Fruit fly (Drosophila melanogaster) whole organism, prepupa: Measurements from ENCODE around the gene mRpS25.

Source experiments
- CG10669 ChIP-seq: fragments of 200-800 bp; sonication (Bioruptor generic); optimal IDR thresholded peaks from 3 replicates; lab custom pipeline; 2018; ENCODE audit warnings: missing biosample characterization, mild to moderate bottlenecking, missing genetic modification characterization, moderate library complexity
- CG11294 ChIP-seq: fragments of 200-800 bp; sonication (Bioruptor generic); IDR thresholded peaks from 2 replicates; pipeline ENCODE4 v1.3.6; 2022; ENCODE audit warnings: missing biosample characterization, missing genetic modification characterization
- CG11902 ChIP-seq: fragments of 200-800 bp; sonication (Bioruptor generic); optimal IDR thresholded peaks from 3 replicates; lab custom pipeline; 2016; ENCODE audit warnings: missing biosample characterization, missing genetic modification characterization
- CG15336 ChIP-seq: fragments of 200-800 bp; sonication (Bioruptor generic); IDR thresholded peaks from 2 replicates; pipeline ENCODE4 v1.3.6; 2022; ENCODE audit warnings: missing biosample characterization, missing genetic modification characterization
- CG16779 ChIP-seq: fragments of 200-800 bp; sonication (Bioruptor generic); optimal IDR thresholded peaks from 3 replicates; lab custom pipeline; 2017; ENCODE audit warnings: missing biosample characterization, mild to moderate bottlenecking, missing genetic modification characterization
- CG3032 ChIP-seq: fragments of 200-800 bp; optimal IDR thresholded peaks from 2 replicates; lab custom pipeline; 2019; ENCODE audit warnings: missing biosample characterization, mild to moderate bottlenecking, missing genetic modification characterization, moderate library complexity
- CG31627 ChIP-seq: fragments of 200-800 bp; sonication (Bioruptor generic); optimal IDR thresholded peaks from 3 replicates; lab custom pipeline; 2016; ENCODE audit warnings: missing biosample characterization, missing genetic modification characterization
- CG32006 ChIP-seq: fragments of 200-800 bp; sonication (Bioruptor generic); optimal IDR thresholded peaks from 3 replicates; lab custom pipeline; 2017; ENCODE audit warnings: missing biosample characterization, mild to moderate bottlenecking, missing genetic modification characterization
- CG3919 ChIP-seq: fragments of 200-800 bp; sonication (Bioruptor generic); optimal IDR thresholded peaks from 3 replicates; lab custom pipeline; 2016; ENCODE audit warnings: missing biosample characterization, missing genetic modification characterization
- CG4318 ChIP-seq: fragments of 200-800 bp; sonication (Bioruptor generic); optimal IDR thresholded peaks from 3 replicates; lab custom pipeline; 2017; ENCODE audit warnings: missing biosample characterization, mild to moderate bottlenecking, missing genetic modification characterization
- CG6163 ChIP-seq: fragments of 200-800 bp; sonication (Bioruptor generic); IDR thresholded peaks from 3 replicates; pipeline ENCODE4 v1.3.6; 2022; ENCODE audit warnings: missing biosample characterization, missing genetic modification characterization
- CG6792 ChIP-seq: fragments of 200-800 bp; sonication (Bioruptor generic); optimal IDR thresholded peaks from 3 replicates; lab custom pipeline; 2016; ENCODE audit warnings: missing biosample characterization, missing genetic modification characterization
- CG6808 ChIP-seq: fragments of 200-800 bp; sonication (Bioruptor generic); optimal IDR thresholded peaks from 3 replicates; lab custom pipeline; 2017; ENCODE audit warnings: missing biosample characterization, missing genetic modification characterization, mild to moderate bottlenecking, moderate library complexity, missing genetic modification reagents
- CG6854 ChIP-seq: fragments of 200-800 bp; sonication (Bioruptor generic); optimal IDR thresholded peaks from 2 replicates; lab custom pipeline; 2017; ENCODE audit warnings: missing biosample characterization, mild to moderate bottlenecking, missing genetic modification characterization
- CG7368 ChIP-seq: fragments of 200-800 bp; sonication (Bioruptor generic); optimal IDR thresholded peaks from 3 replicates; lab custom pipeline; 2016; ENCODE audit warnings: missing biosample characterization, missing genetic modification characterization
- CG8119 ChIP-seq: fragments of 200-800 bp; sonication (Bioruptor generic); IDR thresholded peaks from 3 replicates; pipeline ENCODE4 v1.3.6; 2022; ENCODE audit warnings: missing biosample characterization, missing genetic modification characterization
- CG8319 ChIP-seq: fragments of 200-800 bp; sonication (Bioruptor generic); optimal IDR thresholded peaks from 3 replicates; lab custom pipeline; 2016; ENCODE audit warnings: missing biosample characterization, missing genetic modification characterization
- CG8632 ChIP-seq: fragments of 200-800 bp; sonication (Bioruptor generic); optimal IDR thresholded peaks from 3 replicates; lab custom pipeline; 2016; ENCODE audit warnings: missing biosample characterization, missing genetic modification characterization
- CG9139 ChIP-seq: fragments of 200-800 bp; sonication (Bioruptor generic); optimal IDR thresholded peaks from 3 replicates; lab custom pipeline; 2017; ENCODE audit warnings: missing biosample characterization, mild to moderate bottlenecking, missing genetic modification characterization
- Eip75B ChIP-seq: fragments of 200-800 bp; sonication (Bioruptor generic); optimal IDR thresholded peaks from 3 replicates; lab custom pipeline; 2016; ENCODE audit warnings: missing biosample characterization, missing genetic modification characterization
- Eip78C ChIP-seq: fragments of 200-800 bp; sonication (Bioruptor generic); peaks from one replicate; lab custom pipeline; 2016; ENCODE audit warnings: missing biosample characterization, missing genetic modification characterization
- Eip93F ChIP-seq: fragments of 200-800 bp; sonication (Bioruptor generic); optimal IDR thresholded peaks from 2 replicates; lab custom pipeline; 2016; ENCODE audit warnings: missing biosample characterization, mild to moderate bottlenecking, missing genetic modification characterization
- Ets21C ChIP-seq: fragments of 200-800 bp; sonication (Bioruptor generic); optimal IDR thresholded peaks from 3 replicates; lab custom pipeline; 2016; ENCODE audit warnings: missing biosample characterization, missing genetic modification characterization
- Hr38 ChIP-seq: sonication (Bioruptor generic); optimal IDR thresholded peaks from 2 replicates; lab custom pipeline; 2016; ENCODE audit warnings: missing biosample characterization, missing genetic modification characterization
- Hr39 ChIP-seq: fragments of 200-800 bp; sonication (Bioruptor generic); optimal IDR thresholded peaks from 2 replicates; lab custom pipeline; 2016; ENCODE audit warnings: missing biosample characterization, missing genetic modification characterization
- Hr4 ChIP-seq: fragments of 200-800 bp; sonication (Bioruptor generic); optimal IDR thresholded peaks from 3 replicates; lab custom pipeline; 2016; ENCODE audit warnings: missing biosample characterization, missing genetic modification characterization
- Lpt ChIP-seq: fragments of 200-800 bp; sonication (Bioruptor generic); optimal IDR thresholded peaks from 3 replicates; lab custom pipeline; 2016; ENCODE audit warnings: missing biosample characterization, missing genetic modification characterization
- OdsH ChIP-seq: fragments of 200-800 bp; sonication (Bioruptor generic); optimal IDR thresholded peaks from 3 replicates; lab custom pipeline; 2016; ENCODE audit warnings: missing biosample characterization, missing genetic modification characterization
- Smox ChIP-seq: fragments of 200-800 bp; sonication (Bioruptor generic); optimal IDR thresholded peaks from 3 replicates; lab custom pipeline; 2016; ENCODE audit warnings: missing biosample characterization, missing genetic modification characterization
- Sox102F ChIP-seq: fragments of 200-800 bp; sonication (Bioruptor generic); optimal IDR thresholded peaks from 2 replicates; lab custom pipeline; 2016; ENCODE audit warnings: missing biosample characterization, mild to moderate bottlenecking, missing genetic modification characterization
- Sox14 ChIP-seq: fragments of 200-800 bp; sonication (Bioruptor generic); optimal IDR thresholded peaks from 3 replicates; lab custom pipeline; 2016; ENCODE audit warnings: missing biosample characterization, missing genetic modification characterization
- Sox15 ChIP-seq: fragments of 200-800 bp; sonication (Bioruptor generic); optimal IDR thresholded peaks from 3 replicates; lab custom pipeline; 2016; ENCODE audit warnings: missing biosample characterization, missing genetic modification characterization
- acj6 ChIP-seq: fragments of 200-800 bp; sonication (Bioruptor generic); optimal IDR thresholded peaks from 3 replicates; lab custom pipeline; 2016; ENCODE audit warnings: missing biosample characterization, missing genetic modification characterization
- cyc ChIP-seq: fragments of 200-800 bp; sonication (Bioruptor generic); optimal IDR thresholded peaks from 3 replicates; lab custom pipeline; 2016; ENCODE audit warnings: missing biosample characterization, missing genetic modification characterization
- dac ChIP-seq: fragments of 200-800 bp; sonication (Bioruptor generic); optimal IDR thresholded peaks from 2 replicates; lab custom pipeline; 2017; ENCODE audit warnings: missing biosample characterization, mild to moderate bottlenecking, missing genetic modification characterization
- eg ChIP-seq: fragments of 200-800 bp; sonication (Bioruptor generic); IDR thresholded peaks from 3 replicates; pipeline ENCODE4 v1.3.6; 2022; ENCODE audit warnings: missing biosample characterization, missing genetic modification characterization
- esn ChIP-seq: fragments of 200-800 bp; sonication (Bioruptor generic); optimal IDR thresholded peaks from 2 replicates; lab custom pipeline; 2016; ENCODE audit warnings: missing biosample characterization, mild to moderate bottlenecking, missing genetic modification characterization, moderate library complexity
- fd59A ChIP-seq: fragments of 200-800 bp; sonication (Bioruptor generic); optimal IDR thresholded peaks from 2 replicates; lab custom pipeline; 2017; ENCODE audit warnings: missing biosample characterization, mild to moderate bottlenecking, missing genetic modification characterization, missing genetic modification reagents
- fd85E ChIP-seq: fragments of 200-800 bp; sonication (Bioruptor generic); optimal IDR thresholded peaks from 3 replicates; lab custom pipeline; 2016; ENCODE audit warnings: missing biosample characterization, missing genetic modification characterization
- fkh ChIP-seq: fragments of 200-800 bp; sonication (Bioruptor generic); optimal IDR thresholded peaks from 3 replicates; lab custom pipeline; 2017; ENCODE audit warnings: missing biosample characterization, mild to moderate bottlenecking, missing genetic modification characterization, moderate library complexity
- pdm3 ChIP-seq: fragments of 200-800 bp; sonication (Bioruptor generic); optimal IDR thresholded peaks from 3 replicates; lab custom pipeline; 2016; ENCODE audit warnings: missing biosample characterization, missing genetic modification characterization
- salr ChIP-seq, 2 experiments: fragments of 200-800 bp; sonication (Bioruptor generic); optimal IDR thresholded peaks; 3 replicates each; lab custom pipeline; 2016 to 2018; ENCODE audit warnings: missing biosample characterization in 2 of 2, missing genetic modification characterization in 2 of 2, mild to moderate bottlenecking in 1 of 2
- ss ChIP-seq, 2 experiments: fragments of 200-800 bp; sonication (Bioruptor generic); optimal IDR thresholded peaks; 2 replicates in 1 of 2; 3 replicates in 1 of 2; lab custom pipeline; 2017 to 2018; ENCODE audit warnings: mild to moderate bottlenecking in 2 of 2, missing biosample characterization in 2 of 2, missing genetic modification characterization in 2 of 2, moderate library complexity in 1 of 2
- svp ChIP-seq: fragments of 200-800 bp; sonication (Bioruptor generic); peaks from one replicate; lab custom pipeline; 2016; ENCODE audit warnings: missing biosample characterization, missing genetic modification characterization
- topi ChIP-seq: fragments of 200-800 bp; sonication (Bioruptor generic); optimal IDR thresholded peaks from 3 replicates; lab custom pipeline; 2016; ENCODE audit warnings: missing biosample characterization, missing genetic modification characterization

Gene mRpS25

DNA sequence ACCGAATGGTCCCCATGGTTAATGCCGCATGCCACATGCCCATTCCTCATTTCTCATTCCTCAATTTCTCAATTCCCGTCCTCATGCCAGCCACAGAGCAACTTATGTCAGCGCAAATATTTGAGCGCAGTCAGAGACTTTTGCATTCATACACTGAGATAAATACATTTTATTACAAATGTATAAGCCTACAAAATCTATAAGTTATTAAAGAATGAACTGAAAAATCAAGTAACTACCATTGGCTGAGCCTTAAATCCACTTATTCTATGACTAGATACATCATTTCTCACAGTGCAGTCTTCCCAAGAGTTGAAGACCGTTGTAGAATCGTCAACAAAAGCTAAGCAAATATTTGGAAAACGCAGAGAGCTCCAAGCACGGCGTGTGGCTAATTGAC lies 39.4 kb upstream of the mRpS25 start (continued):
- TF ChIP-seq CG7368 (GFP tag; lab: Kevin White, UChicago) (no peak), ss (GFP tag; optimal IDR thresholded peaks at IDR 0.05; lab: Kevin White, UChicago) (no peak), svp (GFP tag; lab: Kevin White, UChicago) (peak; percentile 55), CG6854 (no peak), Hr39 (GFP tag; lab: Kevin White, UChicago) (no peak), acj6 (GFP tag; lab: Kevin White, UChicago) (peak; percentile 4), CG3919 (GFP tag; lab: Kevin White, UChicago) (no peak), salr (GFP tag; optimal IDR thresholded peaks at IDR 0.05; lab: Kevin White, UChicago) (no peak), CG11902 (GFP tag; lab: Kevin White, UChicago) (no peak), cyc (GFP tag; lab: Kevin White, UChicago) (no peak), Eip75B (no peak), Eip78C (GFP tag; lab: Kevin White, UChicago) (peak; percentile 61), CG3032 (tag; lab: Kevin White, UChicago) (peak; percentile 6)

dm6 chrX:14621464-14621863 lies 38.7 kb upstream of the mRpS25 start:
- TF ChIP-seq CG8119 (GFP tag; lab: Robert Waterston, UW) = peak; percentile 37; the same call in 1 of the 3 replicates
- TF ChIP-seq CG11294 (GFP tag; lab: Robert Waterston, UW) = no peak
- peak; percentile 9 for TF ChIP-seq pdm3 (GFP tag; lab: Kevin White, UChicago)
- no peak for TF ChIP-seq CG7368 (GFP tag; lab: Kevin White, UChicago)
- no peak for TF ChIP-seq CG8632 (GFP tag; lab: Kevin White, UChicago)
- peak; percentile 58 for TF ChIP-seq Eip78C (GFP tag; lab: Kevin White, UChicago)
- no peak for TF ChIP-seq Sox102F (GFP tag; lab: Kevin White, UChicago)
- no peak for TF ChIP-seq CG3032 (tag; lab: Kevin White, UChicago)
- TF ChIP-seq OdsH = no peak
- TF ChIP-seq Eip93F = no peak
- TF ChIP-seq CG16779 (tag; lab: Kevin White, UChicago) = no peak
- TF ChIP-seq eg (GFP tag; lab: Robert Waterston, UW) = peak; percentile 20; the same call in 1 of the 3 replicates
- no peak for TF ChIP-seq CG6792 (GFP tag; lab: Kevin White, UChicago)
- TF ChIP-seq CG6163 (GFP tag; lab: Robert Waterston, UW) = 0 out of 3 replicates have a peak, but pooled peaks have one; percentile 11
- no peak for TF ChIP-seq CG6808 (GFP tag; lab: Kevin White, UChicago)
- TF ChIP-seq CG3919 (GFP tag; lab: Kevin White, UChicago) = peak; percentile 9
- no peak for TF ChIP-seq salr (GFP tag; optimal IDR thresholded peaks at IDR 0.05; lab: Kevin White, UChicago)
- peak; percentile 12 for TF ChIP-seq Sox14 (GFP tag; lab: Kevin White, UChicago)
- peak; percentile 4 for TF ChIP-seq acj6 (GFP tag; lab: Kevin White, UChicago)
- TF ChIP-seq Hr4 (GFP tag; lab: Kevin White, UChicago) = peak; percentile 2
- TF ChIP-seq Ets21C (GFP tag; lab: Kevin White, UChicago) = no peak
- TF ChIP-seq Hr38 (GFP tag; lab: Kevin White, UChicago) = no peak
- TF ChIP-seq CG32006 (GFP tag; lab: Kevin White, UChicago) = peak; percentile 23
- TF ChIP-seq Smox (GFP tag; lab: Kevin White, UChicago) = no peak
- no peak for TF ChIP-seq fkh (GFP tag; lab: Kevin White, UChicago)
- no peak for TF ChIP-seq CG15336 (GFP tag; lab: Robert Waterston, UW)
- TF ChIP-seq CG4318 (GFP tag; lab: Kevin White, UChicago) = no peak
- TF ChIP-seq Lpt = no peak
- no peak for TF ChIP-seq esn
- TF ChIP-seq CG9139 (GFP tag; lab: Kevin White, UChicago) = no peak
- no peak for TF ChIP-seq fd85E (GFP tag; lab: Kevin White, UChicago)
- TF ChIP-seq CG10669 (GFP tag; lab: Kevin White, UChicago) = peak; percentile 1

dm6 chrX:14612302-14612701 lies 29.5 kb upstream of the mRpS25 start:
- TF ChIP-seq CG6792 (GFP tag; lab: Kevin White, UChicago) (peak; percentile 74), CG6854 (no peak), fd59A (GFP tag; lab: Kevin White, UChicago) (peak; percentile 79), CG9139 (GFP tag; lab: Kevin White, UChicago) (peak; percentile 85), topi (GFP tag; lab: Kevin White, UChicago) (peak; percentile 59), Hr39 (GFP tag; lab: Kevin White, UChicago) (no peak), Hr38 (GFP tag; lab: Kevin White, UChicago) (no peak), esn (peak; percentile 53), CG11902 (GFP tag; lab: Kevin White, UChicago) (peak; percentile 43), Hr4 (GFP tag; lab: Kevin White, UChicago) (peak; percentile 66), CG8319 (peak; percentile 66), salr (GFP tag; optimal IDR thresholded peaks at IDR 0.05; lab: Kevin White, UChicago) (peak; percentile 56 to 59), Smox (GFP tag; lab: Kevin White, UChicago) (peak; percentile 51), CG3919 (GFP tag; lab: Kevin White, UChicago) (peak; percentile 84), dac (GFP tag; lab: Kevin White, UChicago) (peak; percentile 37), Eip75B (peak; percentile 74), ss (GFP tag; optimal IDR thresholded peaks at IDR 0.05; lab: Kevin White, UChicago) (peak; percentile 87 to 92), CG31627 (GFP tag; lab: Kevin White, UChicago) (peak; percentile 9), Sox15 (GFP tag; lab: Kevin White, UChicago) (peak; percentile 54), CG15336 (GFP tag; lab: Robert Waterston, UW) (peak; percentile 84), CG10669 (GFP tag; lab: Kevin White, UChicago) (peak; percentile 85), fkh (GFP tag; lab: Kevin White, UChicago) (no peak)
